Worm (Caenorhabditis elegans) whole organism, mixed stage, embryonic: ENCODE data around the gene C39D10.1.

Experiments
- blmp-1 ChIP-seq: fragments of 150-350 bp; optimal IDR thresholded peaks from 2 replicates; lab custom pipeline; 2014; ENCODE audit warnings: missing biosample characterization, missing genetic modification characterization
- ceh-39 ChIP-seq: fragments of 150-350 bp; optimal IDR thresholded peaks from 2 replicates; lab custom pipeline; 2014; ENCODE audit warnings: missing biosample characterization, missing genetic modification characterization
- ceh-83 ChIP-seq: fragments of 200-800 bp; sonication (Bioruptor generic); optimal IDR thresholded peaks from 2 replicates; lab custom pipeline; 2018; ENCODE audit warnings: mild to moderate bottlenecking, missing genetic modification characterization, missing compliant biosample characterization
- ces-1 ChIP-seq: fragments of 150-350 bp; optimal IDR thresholded peaks from 2 replicates; lab custom pipeline; 2014; ENCODE audit warnings: missing biosample characterization, missing genetic modification reagents, missing genetic modification characterization
- cnd-1 ChIP-seq: fragments of 200-800 bp; sonication (Bioruptor generic); optimal IDR thresholded peaks from 2 replicates; lab custom pipeline; 2018; ENCODE audit warnings: mild to moderate bottlenecking, missing genetic modification characterization, missing compliant biosample characterization
- drap-1 ChIP-seq: fragments of 200-800 bp; sonication (Bioruptor generic); optimal IDR thresholded peaks from 3 replicates; lab custom pipeline; 2018; ENCODE audit warnings: mild to moderate bottlenecking, missing genetic modification characterization, missing compliant biosample characterization
- elt-1 ChIP-seq: sonication (generic microtip); optimal IDR thresholded peaks from 2 replicates; lab custom pipeline; 2017; ENCODE audit warnings: missing genetic modification characterization, mild to moderate bottlenecking, missing compliant biosample characterization, antibody characterized with exemption, moderate library complexity, borderline replicate concordance; ENCODE audit not compliant: insufficient read depth
- flh-1 ChIP-seq: fragments of 200-800 bp; sonication (Bioruptor generic); optimal IDR thresholded peaks from 2 replicates; lab custom pipeline; 2018; ENCODE audit warnings: mild to moderate bottlenecking, missing genetic modification characterization, moderate library complexity, missing compliant biosample characterization
- hlh-1 ChIP-seq: fragments of 150-350 bp; optimal IDR thresholded peaks from 2 replicates; lab custom pipeline; 2014; ENCODE audit warnings: missing biosample characterization, missing genetic modification reagents, missing genetic modification characterization
- lin-13 ChIP-seq: fragments of 150-350 bp; optimal IDR thresholded peaks from 2 replicates; lab custom pipeline; 2014; ENCODE audit warnings: missing biosample characterization, missing genetic modification characterization
- lin-32 ChIP-seq: fragments of 200-800 bp; sonication (Bioruptor generic); optimal IDR thresholded peaks from 2 replicates; lab custom pipeline; 2018; ENCODE audit warnings: mild to moderate bottlenecking, missing genetic modification characterization, missing compliant biosample characterization
- lsy-2 ChIP-seq: fragments of 150-350 bp; optimal IDR thresholded peaks from 2 replicates; lab custom pipeline; 2014; ENCODE audit warnings: missing biosample characterization, missing genetic modification characterization
- mab-5 ChIP-seq: fragments of 150-350 bp; optimal IDR thresholded peaks from 2 replicates; lab custom pipeline; 2014; ENCODE audit warnings: missing biosample characterization, missing genetic modification characterization
- mls-2 ChIP-seq: sonication (generic microtip); optimal IDR thresholded peaks from 2 replicates; lab custom pipeline; 2016; ENCODE audit warnings: mild to moderate bottlenecking, missing genetic modification characterization, moderate library complexity, missing compliant biosample characterization
- nhr-12 ChIP-seq: fragments of 150-350 bp; optimal IDR thresholded peaks from 2 replicates; lab custom pipeline; 2014; ENCODE audit warnings: missing biosample characterization, missing genetic modification characterization
- nhr-2 ChIP-seq: fragments of 150-350 bp; optimal IDR thresholded peaks from 2 replicates; lab custom pipeline; 2014; ENCODE audit warnings: missing biosample characterization, missing genetic modification characterization
- nhr-28 ChIP-seq: fragments of 150-350 bp; optimal IDR thresholded peaks from 2 replicates; lab custom pipeline; 2014; ENCODE audit warnings: missing biosample characterization, missing genetic modification characterization
- nhr-76 ChIP-seq: sonication (generic microtip); optimal IDR thresholded peaks from 2 replicates; lab custom pipeline; 2017; ENCODE audit warnings: missing biosample characterization, missing genetic modification characterization
- pha-4 ChIP-seq: fragments of 150-350 bp; optimal IDR thresholded peaks from 2 replicates; lab custom pipeline; 2018; ENCODE audit warnings: missing biosample characterization, missing genetic modification reagents, missing genetic modification characterization
- snpc-4 ChIP-seq: fragments of 150-350 bp; optimal IDR thresholded peaks from 2 replicates; lab custom pipeline; 2014; ENCODE audit warnings: missing biosample characterization, missing genetic modification characterization
- sptf-1 ChIP-seq: sonication (generic microtip); optimal IDR thresholded peaks from 2 replicates; lab custom pipeline; 2017; ENCODE audit warnings: mild to moderate bottlenecking, missing genetic modification characterization, moderate library complexity, missing compliant biosample characterization
- tbx-8 ChIP-seq: fragments of 200-800 bp; sonication (Bioruptor generic); optimal IDR thresholded peaks from 2 replicates; lab custom pipeline; 2018; ENCODE audit warnings: mild to moderate bottlenecking, missing genetic modification characterization, moderate library complexity, missing compliant biosample characterization
- unc-120 ChIP-seq: sonication (generic microtip); optimal IDR thresholded peaks from 2 replicates; lab custom pipeline; 2017; ENCODE audit warnings: missing genetic modification characterization, missing compliant biosample characterization; ENCODE audit not compliant: poor library complexity, severe bottlenecking
- unc-39 ChIP-seq: fragments of 150-350 bp; optimal IDR thresholded peaks from 2 replicates; lab custom pipeline; 2014; ENCODE audit warnings: missing biosample characterization, missing genetic modification characterization
- unc-62 ChIP-seq: fragments of 150-350 bp; optimal IDR thresholded peaks from 2 replicates; lab custom pipeline; 2014; ENCODE audit warnings: missing biosample characterization, missing genetic modification reagents, missing genetic modification characterization
- zip-8 ChIP-seq: fragments of 150-350 bp; optimal IDR thresholded peaks from 2 replicates; lab custom pipeline; 2014; ENCODE audit warnings: missing biosample characterization, missing genetic modification characterization
- ztf-11 ChIP-seq: fragments of 150-350 bp; optimal IDR thresholded peaks from 2 replicates; lab custom pipeline; 2014; ENCODE audit warnings: missing biosample characterization, missing genetic modification characterization

Gene C39D10.1

DNA sequence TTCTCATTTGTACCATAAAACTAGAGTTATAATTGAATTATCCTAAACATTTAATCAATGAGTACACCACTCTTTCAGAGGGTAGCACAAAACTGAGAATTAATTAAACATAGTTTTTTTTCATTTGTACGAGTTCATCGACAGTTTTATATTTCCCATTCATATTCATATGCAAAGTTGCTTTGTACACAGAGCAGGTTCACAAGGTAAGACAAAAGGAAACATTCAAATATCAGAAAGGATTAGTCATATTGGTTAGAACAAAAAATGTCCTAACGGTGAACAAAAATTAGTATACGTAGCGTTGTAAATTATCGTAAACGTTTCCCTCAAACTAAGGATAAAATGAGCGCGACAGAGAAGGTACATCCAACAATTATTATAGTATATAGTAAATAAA, 25.5 kb upstream of the C39D10.1 start:
- no peak for TF ChIP-seq nhr-76 (tag; lab: Kevin White, UChicago)
- no peak for TF ChIP-seq pha-4
- no peak for TF ChIP-seq zip-8
- no peak for TF ChIP-seq unc-120 (tag; lab: Kevin White, UChicago)
- TF ChIP-seq lin-13 (tag; lab: Kevin White, UChicago): no peak
- no peak for TF ChIP-seq sptf-1 (tag; lab: Kevin White, UChicago)
- TF ChIP-seq snpc-4 (tag; lab: Kevin White, UChicago): no peak
- TF ChIP-seq unc-62 (GFP tag; lab: Kevin White, UChicago): no peak
- TF ChIP-seq ztf-11 (tag; lab: Kevin White, UChicago): no peak
- no peak for TF ChIP-seq nhr-28 (tag; lab: Kevin White, UChicago)
- TF ChIP-seq ceh-83 (GFP tag; lab: Kevin White, UChicago): no peak

DNA sequence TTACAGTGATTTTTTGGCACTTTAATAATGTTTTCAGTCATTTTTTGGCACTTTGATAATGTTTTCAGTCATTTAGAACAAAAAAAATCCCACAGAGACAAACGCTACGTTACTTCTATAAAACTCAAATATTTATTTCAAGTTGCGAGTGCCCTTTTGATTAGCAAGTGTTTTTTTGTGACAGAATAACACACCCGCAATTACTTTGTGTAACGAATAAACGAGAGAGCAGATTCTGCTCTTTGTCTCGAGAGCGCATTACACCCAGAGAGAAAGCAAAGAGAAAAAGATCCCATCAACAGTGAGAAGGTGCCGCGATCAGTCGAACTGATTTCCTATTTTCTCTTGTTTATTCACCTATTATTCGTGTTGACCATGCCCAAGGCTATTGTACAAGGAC, 22.8 kb upstream of the C39D10.1 start, which contains the start of gene pcyt-2.2:
Gene pcyt-2.2 (plus strand): TSS at position 301 of the 400 bp plus-strand sequence.
- TF ChIP-seq ceh-83 (GFP tag; lab: Kevin White, UChicago): no peak
- TF ChIP-seq ceh-39 (tag; lab: Kevin White, UChicago): no peak
- TF ChIP-seq mls-2 (tag; lab: Kevin White, UChicago): no peak
- TF ChIP-seq unc-62 (GFP tag; lab: Kevin White, UChicago): peak; percentile 36
- no peak for TF ChIP-seq ces-1 (GFP tag; lab: Kevin White, UChicago)
- peak; percentile 51 for TF ChIP-seq hlh-1 (tag; lab: Kevin White, UChicago)
- no peak for TF ChIP-seq lin-32 (GFP tag; lab: Kevin White, UChicago)

DNA sequence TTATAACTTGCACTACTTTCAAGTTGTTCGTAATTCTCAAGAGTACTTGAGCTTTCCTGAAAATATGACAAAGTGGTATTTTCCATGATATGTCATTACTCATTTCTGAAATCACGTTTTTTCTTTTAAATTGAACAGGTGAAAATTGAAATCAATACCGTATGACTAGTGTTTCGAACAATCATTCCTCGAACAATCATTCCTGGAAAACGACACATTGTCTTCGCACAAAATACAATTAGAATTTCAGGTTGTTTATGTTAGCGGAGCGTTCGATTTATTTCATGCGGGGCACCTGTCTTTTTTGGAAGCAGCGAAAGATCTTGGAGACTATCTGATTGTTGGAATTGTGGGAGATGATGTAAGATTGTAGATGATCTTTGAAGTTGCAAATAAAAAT, 20.6 kb upstream of the C39D10.1 start:
- TF ChIP-seq mab-5 (no peak), nhr-76 (tag; lab: Kevin White, UChicago) (no peak)

DNA sequence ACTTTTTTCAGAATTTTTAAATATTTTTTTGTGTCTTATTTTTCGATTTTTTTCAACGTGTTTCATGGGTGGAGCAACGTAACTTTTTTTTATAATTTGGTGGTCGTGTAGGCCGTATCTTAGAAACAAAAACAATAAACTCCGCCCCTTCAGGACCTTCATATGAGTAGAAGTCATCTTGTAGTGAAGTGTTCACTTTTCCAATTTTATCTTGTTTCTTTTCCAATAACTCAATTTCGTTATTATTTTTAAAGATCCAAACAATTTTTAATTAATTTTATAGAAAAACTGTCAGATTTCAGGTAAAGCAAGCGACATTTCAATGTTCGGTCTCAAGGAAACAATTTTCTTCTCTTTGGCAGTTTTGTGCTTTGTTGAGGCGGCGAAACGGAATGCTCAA, 17.8 kb upstream of the C39D10.1 start, which contains the start of gene C39D10.2:
Gene C39D10.2 (plus strand): TSS at position 301 of the 400 bp plus-strand sequence.
- no peak for TF ChIP-seq flh-1
- TF ChIP-seq, all 35 proteins: peak for 0

DNA sequence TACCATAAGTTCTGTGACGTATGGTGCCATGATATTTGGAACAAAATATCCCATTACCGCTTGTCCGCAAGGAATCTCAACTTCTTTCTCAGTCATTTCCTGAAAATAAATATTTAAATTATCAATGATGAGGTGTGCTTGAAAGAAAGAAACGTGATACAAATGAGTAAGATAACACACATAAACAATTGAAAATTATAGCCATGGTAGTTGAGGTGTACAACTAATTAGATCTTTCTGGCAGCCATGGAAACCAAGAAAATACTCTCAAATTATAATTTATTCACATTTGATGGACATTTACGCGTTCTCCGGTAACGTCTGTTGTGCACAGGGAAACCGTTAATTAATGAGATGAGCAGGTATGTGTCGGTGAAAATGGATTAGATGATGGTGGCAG, 14.5 kb upstream of the C39D10.1 start, which contains the start of gene C39D10.5:
Gene C39D10.5 (minus strand): TSS at position 101 of the 400 bp plus-strand sequence.
- no peak for TF ChIP-seq sptf-1 (tag; lab: Kevin White, UChicago)
- TF ChIP-seq nhr-2 (tag; lab: Kevin White, UChicago): no peak
- no peak for TF ChIP-seq ztf-11 (tag; lab: Kevin White, UChicago)
- no peak for TF ChIP-seq ceh-83 (GFP tag; lab: Kevin White, UChicago)
- no peak for TF ChIP-seq ceh-39 (tag; lab: Kevin White, UChicago)
- no peak for TF ChIP-seq hlh-1 (tag; lab: Kevin White, UChicago)
- no peak for TF ChIP-seq snpc-4 (tag; lab: Kevin White, UChicago)
- no peak for TF ChIP-seq mls-2 (tag; lab: Kevin White, UChicago)
- TF ChIP-seq pha-4: no peak
- TF ChIP-seq, all 35 proteins: peak for 0

DNA sequence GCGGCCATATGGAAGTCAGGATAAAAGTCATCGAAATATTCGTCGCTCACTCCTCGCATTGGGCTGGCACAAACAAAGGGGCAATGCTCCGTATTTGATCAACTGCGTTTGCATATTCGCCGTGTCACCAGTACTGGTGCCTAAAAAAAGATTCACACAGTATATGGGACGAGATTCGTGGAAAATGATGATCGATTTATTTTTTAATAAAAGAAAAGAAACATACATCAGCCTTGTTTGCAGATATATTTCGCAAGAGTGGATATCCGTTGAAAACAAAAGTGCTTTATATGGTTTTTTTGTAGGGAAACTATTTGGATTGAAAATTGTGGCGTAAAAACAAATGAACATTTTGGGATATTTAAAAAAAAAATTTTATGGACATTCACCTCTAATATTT, 9.1 kb upstream of the C39D10.1 start, which contains the start of gene latd-1:
Gene latd-1 (minus strand): TSS at position 101 of the 400 bp plus-strand sequence.
- no peak for TF ChIP-seq ztf-11 (tag; lab: Kevin White, UChicago)
- TF ChIP-seq hlh-1 (tag; lab: Kevin White, UChicago): no peak
- TF ChIP-seq snpc-4 (tag; lab: Kevin White, UChicago): no peak
- TF ChIP-seq unc-62 (GFP tag; lab: Kevin White, UChicago): no peak
- TF ChIP-seq nhr-2 (tag; lab: Kevin White, UChicago): no peak
- no peak for TF ChIP-seq ceh-39 (tag; lab: Kevin White, UChicago)
- no peak for TF ChIP-seq cnd-1
- no peak for TF ChIP-seq lin-32 (GFP tag; lab: Kevin White, UChicago)
- no peak for TF ChIP-seq unc-39
- no peak for TF ChIP-seq elt-1 (tag; lab: Kevin White, UChicago)
- TF ChIP-seq blmp-1 (tag; lab: Kevin White, UChicago): no peak
- no peak for TF ChIP-seq pha-4
- no peak for TF ChIP-seq drap-1 (GFP tag; lab: Kevin White, UChicago)

DNA sequence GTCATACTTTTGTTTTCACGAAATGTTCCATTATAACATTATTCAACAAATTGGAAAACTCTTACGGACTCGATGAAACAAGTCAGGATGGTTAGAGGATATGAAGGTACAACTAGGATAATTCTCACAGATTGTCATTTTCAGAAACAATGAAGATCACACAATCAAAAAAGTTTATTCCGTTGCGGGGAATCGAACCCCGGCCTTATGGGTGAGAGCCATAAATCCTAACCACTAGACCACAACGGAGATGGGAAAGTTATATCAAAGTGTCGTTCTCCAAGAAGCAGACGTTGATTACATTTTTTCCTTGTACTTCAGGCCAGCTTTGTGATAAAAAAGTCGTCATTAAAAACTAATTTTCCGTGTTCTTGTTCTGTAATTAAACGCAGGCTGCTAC, 8.6 kb upstream of the C39D10.1 start:
- TF ChIP-seq flh-1 (no peak), nhr-12 (tag; lab: Kevin White, UChicago) (no peak), unc-120 (tag; lab: Kevin White, UChicago) (no peak), ces-1 (GFP tag; lab: Kevin White, UChicago) (no peak), unc-62 (GFP tag; lab: Kevin White, UChicago) (no peak), snpc-4 (tag; lab: Kevin White, UChicago) (no peak), nhr-2 (tag; lab: Kevin White, UChicago) (no peak), ceh-39 (tag; lab: Kevin White, UChicago) (no peak), zip-8 (no peak), hlh-1 (tag; lab: Kevin White, UChicago) (no peak), ztf-11 (tag; lab: Kevin White, UChicago) (no peak), lsy-2 (tag; lab: Kevin White, UChicago) (no peak), lin-32 (GFP tag; lab: Kevin White, UChicago) (no peak), ceh-83 (GFP tag; lab: Kevin White, UChicago) (no peak), tbx-8 (GFP tag; lab: Kevin White, UChicago) (no peak)
